Worm (Caenorhabditis elegans) whole organism, L4/young adult: Measurements from ENCODE around the gene srsx-31.

ENCODE experiments used
- dao-5 ChIP-seq: sonication (generic microtip); optimal IDR thresholded peaks from 2 replicates; lab custom pipeline; 2016; ENCODE audit warnings: missing genotype, missing genetic modification characterization, moderate library complexity, missing compliant biosample characterization
- him-1 ChIP-seq: sonication (generic microtip); optimal IDR thresholded peaks from 2 replicates; lab custom pipeline; 2016; ENCODE audit warnings: missing genotype, missing genetic modification reagents, missing genetic modification characterization, missing compliant biosample characterization

ce11 chrV:11281414-11282209 is 26.7 kb upstream of the srsx-31 start:
- TF ChIP-seq dao-5 (tag; lab: Kevin White, UChicago) (no peak), him-1 (tag; lab: Kevin White, UChicago) (no peak)
